Worm (Caenorhabditis elegans) whole organism, L1 larva: Measurements from ENCODE around the gene unc-10.

Source experiments
- C16A3.4 ChIP-seq: fragments of 150-350 bp; optimal IDR thresholded peaks from 2 replicates; lab custom pipeline; 2014; ENCODE audit warnings: missing biosample characterization, missing genetic modification characterization
- C34B4.2 ChIP-seq: sonication (generic microtip); optimal IDR thresholded peaks from 2 replicates; lab custom pipeline; 2017; ENCODE audit warnings: mild to moderate bottlenecking, missing genetic modification characterization, missing compliant biosample characterization
- F16B12.6 ChIP-seq: fragments of 150-350 bp; optimal IDR thresholded peaks from 2 replicates; lab custom pipeline; 2014; ENCODE audit warnings: missing biosample characterization, missing genetic modification characterization
- aha-1 ChIP-seq: fragments of 150-350 bp; optimal IDR thresholded peaks from 2 replicates; lab custom pipeline; 2014; ENCODE audit warnings: missing biosample characterization, missing genetic modification characterization
- alr-1 ChIP-seq: fragments of 200-800 bp; sonication (Bioruptor generic); optimal IDR thresholded peaks from 2 replicates; lab custom pipeline; 2018; ENCODE audit warnings: borderline replicate concordance, mild to moderate bottlenecking, missing genetic modification characterization, missing compliant biosample characterization
- aly-2 ChIP-seq: fragments of 150-350 bp; optimal IDR thresholded peaks from 2 replicates; lab custom pipeline; 2014; ENCODE audit warnings: missing biosample characterization, missing genetic modification characterization
- ama-1 ChIP-seq: fragments of 150-350 bp; optimal IDR thresholded peaks from 2 replicates; lab custom pipeline; 2014
- ceh-82 ChIP-seq, 3 experiments: fragments of 150-350 bp in 1 of 3; sonication (generic microtip) in 2 of 3; optimal IDR thresholded peaks; 2 replicates each; lab custom pipeline; 2014 to 2017; ENCODE audit warnings: missing biosample characterization in 3 of 3, missing genetic modification characterization in 3 of 3
- ces-1 ChIP-seq: fragments of 150-350 bp; optimal IDR thresholded peaks from 2 replicates; lab custom pipeline; 2014; ENCODE audit warnings: missing biosample characterization, missing genetic modification reagents, missing genetic modification characterization
- dpl-1 ChIP-seq, 3 experiments: fragments of 150-350 bp in 2 of 3; sonication (generic microtip) in 1 of 3; optimal IDR thresholded peaks; 2 replicates each; lab custom pipeline; 2014 to 2017; ENCODE audit warnings: missing biosample characterization in 3 of 3, missing genetic modification characterization in 3 of 3, missing genetic modification reagents in 3 of 3
- efl-3 ChIP-seq: fragments of 200-800 bp; sonication (Bioruptor generic); optimal IDR thresholded peaks from 2 replicates; lab custom pipeline; 2018; ENCODE audit warnings: mild to moderate bottlenecking, missing genetic modification characterization, missing compliant biosample characterization
- elt-2 ChIP-seq: sonication (generic microtip); optimal IDR thresholded peaks from 2 replicates; lab custom pipeline; 2016; ENCODE audit warnings: missing genetic modification characterization, mild to moderate bottlenecking, inconsistent platforms, missing compliant biosample characterization, missing genetic modification reagents
- elt-3 ChIP-seq, 6 experiments: fragments of 150-350 bp in 1 of 6; sonication (generic microtip); optimal IDR thresholded peaks; 2 replicates each; lab custom pipeline; 2017 to 2018; ENCODE audit warnings: missing biosample characterization in 6 of 6, missing genetic modification characterization in 6 of 6, inconsistent platforms in 1 of 6
- fkh-10 ChIP-seq: sonication (generic microtip); optimal IDR thresholded peaks from 2 replicates; lab custom pipeline; 2017; ENCODE audit warnings: missing biosample characterization, missing genetic modification reagents, missing genetic modification characterization
- fkh-4 ChIP-seq: sonication (generic microtip); optimal IDR thresholded peaks from 2 replicates; lab custom pipeline; 2016; ENCODE audit warnings: missing compliant biosample characterization, missing genetic modification characterization, borderline replicate concordance
- hpl-2 ChIP-seq: fragments of 150-350 bp; optimal IDR thresholded peaks from 2 replicates; lab custom pipeline; 2014; ENCODE audit warnings: missing biosample characterization, missing genetic modification reagents, missing genetic modification characterization
- jun-1 ChIP-seq: fragments of 150-350 bp; optimal IDR thresholded peaks from 2 replicates; lab custom pipeline; 2014; ENCODE audit warnings: missing biosample characterization, missing genetic modification reagents, missing genetic modification characterization
- lin-13 ChIP-seq: fragments of 150-350 bp; optimal IDR thresholded peaks from 2 replicates; lab custom pipeline; 2014; ENCODE audit warnings: missing biosample characterization, missing genetic modification reagents, missing genetic modification characterization
- lin-15B ChIP-seq: fragments of 150-350 bp; sonication (generic microtip); optimal IDR thresholded peaks from 3 replicates; lab custom pipeline; 2014; ENCODE audit warnings: missing biosample characterization, missing genetic modification characterization
- lin-35 ChIP-seq, 2 experiments: fragments of 150-350 bp; optimal IDR thresholded peaks; 2 replicates each; lab custom pipeline; 2014; ENCODE audit warnings: missing biosample characterization in 2 of 2, missing genetic modification characterization in 2 of 2, missing genetic modification reagents in 2 of 2
- lin-39 ChIP-seq: fragments of 150-350 bp; optimal IDR thresholded peaks from 2 replicates; lab custom pipeline; 2014; ENCODE audit warnings: missing biosample characterization, missing genetic modification reagents, missing genetic modification characterization
- lsy-2 ChIP-seq, 2 experiments: fragments of 150-350 bp; optimal IDR thresholded peaks; 2 replicates each; lab custom pipeline; 2014; ENCODE audit warnings: missing biosample characterization in 2 of 2, missing genetic modification characterization in 2 of 2
- mab-9 ChIP-seq: fragments of 200-800 bp; sonication (Bioruptor generic); IDR thresholded peaks from 2 replicates; pipeline ENCODE4 v1.3.6; 2022; ENCODE audit warnings: missing genetic modification reagents, missing genetic modification characterization, missing compliant biosample characterization
- mdl-1 ChIP-seq, 2 experiments: fragments of 150-350 bp; optimal IDR thresholded peaks; 2 replicates each; lab custom pipeline; 2014 to 2017; ENCODE audit warnings: missing biosample characterization in 2 of 2, missing genetic modification characterization in 2 of 2, inconsistent platforms in 1 of 2
- mep-1 ChIP-seq: fragments of 150-350 bp; optimal IDR thresholded peaks from 2 replicates; lab custom pipeline; 2014; ENCODE audit warnings: missing biosample characterization, missing genetic modification characterization
- nhr-19 ChIP-seq: fragments of 200-800 bp; sonication (Bioruptor generic); conservative IDR thresholded peaks from 2 replicates; pipeline ENCODE4 v1.3.6; 2022; ENCODE audit warnings: missing genetic modification characterization, missing compliant biosample characterization
- nhr-20 ChIP-seq: sonication (generic microtip); optimal IDR thresholded peaks from 2 replicates; lab custom pipeline; 2016; ENCODE audit warnings: mild to moderate bottlenecking, missing genetic modification characterization, missing compliant biosample characterization
- nhr-237 ChIP-seq: fragments of 150-350 bp; optimal IDR thresholded peaks from 2 replicates; lab custom pipeline; 2014; ENCODE audit warnings: missing biosample characterization, missing genetic modification characterization
- nhr-28 ChIP-seq: fragments of 150-350 bp; optimal IDR thresholded peaks from 2 replicates; lab custom pipeline; 2014; ENCODE audit warnings: missing biosample characterization, missing genetic modification characterization
- nhr-71 ChIP-seq: sonication (generic microtip); optimal IDR thresholded peaks from 2 replicates; lab custom pipeline; 2016; ENCODE audit warnings: mild to moderate bottlenecking, missing genetic modification characterization, moderate library complexity, missing compliant biosample characterization
- nhr-76 ChIP-seq: sonication (generic microtip); optimal IDR thresholded peaks from 2 replicates; lab custom pipeline; 2017; ENCODE audit warnings: missing biosample characterization, missing genetic modification characterization
- nhr-77 ChIP-seq: fragments of 150-350 bp; optimal IDR thresholded peaks from 2 replicates; lab custom pipeline; 2014; ENCODE audit warnings: missing biosample characterization, missing genetic modification characterization
- nhr-85 ChIP-seq: sonication (generic microtip); peaks from one replicate; lab custom pipeline; 2016; ENCODE audit warnings: missing genetic modification characterization, inconsistent platforms, missing compliant biosample characterization
- nhr-90 ChIP-seq: sonication (generic microtip); optimal IDR thresholded peaks from 2 replicates; lab custom pipeline; 2016; ENCODE audit warnings: mild to moderate bottlenecking, missing genetic modification characterization, missing compliant biosample characterization; ENCODE audit not compliant: poor library complexity
- pax-3 ChIP-seq: fragments of 200-800 bp; sonication (Bioruptor generic); optimal IDR thresholded peaks from 2 replicates; lab custom pipeline; 2018; ENCODE audit warnings: mild to moderate bottlenecking, missing genetic modification characterization, moderate library complexity, missing compliant biosample characterization
- pqm-1 ChIP-seq: sonication (generic microtip); optimal IDR thresholded peaks from 3 replicates; lab custom pipeline; 2017; ENCODE audit warnings: missing biosample characterization, missing genetic modification characterization
- rnt-1 ChIP-seq: sonication (generic microtip); optimal IDR thresholded peaks from 2 replicates; lab custom pipeline; 2016; ENCODE audit warnings: mild to moderate bottlenecking, missing genetic modification characterization, moderate library complexity, missing compliant biosample characterization
- snu-23 ChIP-seq: sonication (generic microtip); optimal IDR thresholded peaks from 2 replicates; lab custom pipeline; 2016; ENCODE audit warnings: missing genetic modification characterization, missing compliant biosample characterization
- sox-4 ChIP-seq: sonication (generic microtip); optimal IDR thresholded peaks from 2 replicates; lab custom pipeline; 2016; ENCODE audit warnings: missing genetic modification characterization, missing compliant biosample characterization
- swsn-7 ChIP-seq: sonication (generic microtip); optimal IDR thresholded peaks from 2 replicates; lab custom pipeline; 2016; ENCODE audit warnings: missing genetic modification characterization, missing compliant biosample characterization
- tbx-2 ChIP-seq: sonication (generic microtip); optimal IDR thresholded peaks from 2 replicates; lab custom pipeline; 2016; ENCODE audit warnings: missing genetic modification characterization, missing compliant biosample characterization
- unc-130 ChIP-seq: fragments of 150-350 bp; optimal IDR thresholded peaks from 2 replicates; lab custom pipeline; 2017; ENCODE audit warnings: missing biosample characterization, missing genetic modification characterization, inconsistent platforms
- unc-30 ChIP-seq: sonication (generic microtip); optimal IDR thresholded peaks from 2 replicates; lab custom pipeline; 2017; ENCODE audit warnings: missing biosample characterization, missing genetic modification characterization
- vab-15 ChIP-seq: sonication (generic microtip); optimal IDR thresholded peaks from 2 replicates; lab custom pipeline; 2017; ENCODE audit warnings: missing genotype, mild to moderate bottlenecking, missing genetic modification characterization, missing compliant biosample characterization
- zip-4 ChIP-seq: fragments of 200-800 bp; sonication (Bioruptor generic); optimal IDR thresholded peaks from 2 replicates; lab custom pipeline; 2018; ENCODE audit warnings: mild to moderate bottlenecking, missing genetic modification characterization, moderate library complexity, missing compliant biosample characterization

The unc-10 gene

DNA sequence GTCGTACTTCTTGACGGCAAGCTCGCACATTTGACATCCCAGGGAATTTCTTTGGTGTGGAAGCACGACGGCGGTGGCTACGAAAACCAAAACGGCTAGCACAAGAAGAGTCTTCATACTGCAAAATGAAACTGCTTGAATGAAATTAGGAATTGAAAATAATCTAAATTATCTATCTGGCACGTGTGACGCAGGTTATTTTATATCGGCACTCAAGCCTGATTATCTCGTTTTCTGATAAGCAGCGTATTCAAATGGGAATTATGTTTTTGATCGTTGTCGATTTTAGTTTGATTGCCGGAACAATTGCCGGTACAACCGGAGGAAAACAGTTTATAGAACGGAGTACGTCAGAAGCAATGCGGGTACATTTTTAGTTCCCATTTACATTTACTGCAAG, 38.5 kb upstream of the unc-10 start, which contains the start of gene spp-4:
TSS of gene spp-4 (minus strand) at position 118 of the 400 bp plus-strand sequence.
- TF ChIP-seq nhr-19 (GFP tag; lab: Robert Waterston, UW) (no peak), elt-2 (peak; percentile 72)

DNA sequence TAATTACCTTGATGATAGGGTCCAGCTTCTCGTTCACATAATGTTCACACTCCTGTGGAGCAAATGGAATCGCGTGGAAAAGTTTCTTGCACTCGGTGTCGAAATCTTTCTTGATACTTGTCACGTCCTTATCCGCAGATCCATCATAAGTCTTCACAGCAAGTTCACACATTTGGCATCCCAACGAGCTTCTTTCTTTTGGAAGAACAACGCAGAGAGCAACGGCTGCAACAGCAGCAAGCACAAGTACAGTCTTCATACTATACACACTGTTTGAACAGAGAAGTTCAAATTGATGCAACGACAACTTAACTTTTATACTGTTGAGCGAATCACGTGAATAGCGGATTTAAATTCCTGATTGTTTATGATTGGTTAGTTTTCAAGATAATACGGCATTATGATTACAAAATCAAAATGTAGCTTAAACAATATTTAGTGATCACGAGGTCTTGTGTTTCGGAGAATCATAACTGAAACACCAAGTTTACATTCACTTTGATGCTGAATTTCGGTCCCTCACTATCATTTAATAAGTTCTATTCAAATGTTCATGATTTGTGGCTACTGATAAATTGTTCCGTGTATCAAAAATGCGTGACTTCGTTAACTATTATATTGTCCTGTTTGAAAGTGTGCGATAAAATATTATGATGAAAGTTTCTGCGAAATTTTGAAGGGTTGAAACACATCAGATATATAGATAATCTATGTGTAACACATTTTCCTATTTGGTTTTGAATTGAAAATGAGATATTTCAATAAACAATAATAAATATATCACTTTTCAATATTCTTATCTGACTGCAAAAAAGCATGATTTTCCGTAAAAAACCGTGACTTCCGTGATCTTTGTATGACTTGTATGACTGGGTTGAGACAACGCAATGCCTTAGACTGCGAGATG, 36.6 kb upstream of the unc-10 start, which contains the start of the genes spp-2 and spp-6:
TSS of gene spp-2 (minus strand) at position 334 of the 907 bp plus-strand sequence.
TSS of gene spp-6 (plus strand) at position 857 of the 907 bp plus-strand sequence.
- TF ChIP-seq nhr-237 (tag; lab: Kevin White, UChicago) (no peak), swsn-7 (no peak), jun-1 (tag; lab: Kevin White, UChicago) (peak; percentile 18), nhr-71 (tag; lab: Kevin White, UChicago) (peak; percentile 29), ama-1 (lab: Kevin White, UChicago) (peak; percentile 52), aly-2 (tag; lab: Kevin White, UChicago) (no peak), elt-2 (peak; percentile 85), lin-35 (GFP tag; optimal IDR thresholded peaks at IDR 0.05; lab: Kevin White, UChicago) (peak in 1 of 2 experiments; percentile 36), pqm-1 (tag; lab: Kevin White, UChicago) (peak; percentile 39)

DNA sequence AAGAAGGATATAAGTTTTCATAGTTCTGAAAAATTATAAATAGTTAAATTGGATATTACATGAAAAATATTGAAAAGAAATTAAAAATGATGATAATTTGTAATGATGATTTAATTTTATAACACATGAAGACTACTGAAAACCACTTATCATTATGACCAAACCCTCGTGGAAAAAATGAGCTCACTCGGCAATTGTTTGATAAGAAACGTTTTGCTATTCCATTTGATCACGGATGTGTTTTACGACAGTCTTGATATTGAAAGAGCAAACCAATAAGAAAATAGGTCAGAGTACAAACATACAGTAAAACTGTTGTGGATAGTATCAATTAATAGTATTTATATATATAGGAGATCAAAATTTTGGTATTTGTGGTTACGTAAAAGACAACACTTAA, 35.2 kb upstream of the unc-10 start, which contains the start of gene spp-3:
TSS of gene spp-3 (minus strand) at position 25 of the 400 bp plus-strand sequence.
- peak; percentile 17 for TF ChIP-seq nhr-20 (tag; lab: Kevin White, UChicago)
- peak in 1 of 2 experiments; percentile 41 for TF ChIP-seq lin-35 (GFP tag; optimal IDR thresholded peaks at IDR 0.05; lab: Kevin White, UChicago)
- TF ChIP-seq zip-4 (GFP tag; lab: Kevin White, UChicago): no peak
- no peak for TF ChIP-seq lin-13 (GFP tag; lab: Kevin White, UChicago)
- peak; percentile 20 for TF ChIP-seq pqm-1 (tag; lab: Kevin White, UChicago)
- no peak for TF ChIP-seq rnt-1
- no peak for TF ChIP-seq ces-1 (GFP tag; lab: Kevin White, UChicago)
- TF ChIP-seq snu-23 (GFP tag; lab: Kevin White, UChicago): no peak
- no peak for TF ChIP-seq vab-15 (tag; lab: Kevin White, UChicago)
- peak; percentile 8 for TF ChIP-seq nhr-90 (tag; lab: Kevin White, UChicago)
- TF ChIP-seq efl-3 (GFP tag; lab: Kevin White, UChicago): no peak
- no peak for TF ChIP-seq unc-30 (tag; lab: Kevin White, UChicago)
- no peak for TF ChIP-seq ama-1 (lab: Kevin White, UChicago)
- TF ChIP-seq alr-1 (tag; lab: Kevin White, UChicago): no peak
- TF ChIP-seq nhr-28 (tag; lab: Kevin White, UChicago): no peak
- no peak for TF ChIP-seq ceh-82 (tag; optimal IDR thresholded peaks at IDR 0.05; lab: Kevin White, UChicago)
- no peak for TF ChIP-seq nhr-85 (tag; lab: Kevin White, UChicago)
- peak; percentile 93 for TF ChIP-seq elt-2
- no peak for TF ChIP-seq nhr-19 (GFP tag; lab: Robert Waterston, UW)
- TF ChIP-seq sox-4: no peak
- no peak for TF ChIP-seq hpl-2 (GFP tag; lab: Kevin White, UChicago)
- no peak for TF ChIP-seq tbx-2
- no peak for TF ChIP-seq lin-15B (tag; lab: Kevin White, UChicago)
- TF ChIP-seq lin-39 (tag; lab: Kevin White, UChicago): no peak
- no peak for TF ChIP-seq C34B4.2 (tag; lab: Kevin White, UChicago)
- TF ChIP-seq nhr-76 (tag; lab: Kevin White, UChicago): no peak
- TF ChIP-seq lsy-2 (tag; optimal IDR thresholded peaks at IDR 0.05; lab: Kevin White, UChicago): peak in 1 of 2 experiments; percentile 39
- no peak for TF ChIP-seq aha-1 (tag; lab: Kevin White, UChicago)
- no peak for TF ChIP-seq C16A3.4 (tag; lab: Kevin White, UChicago)
- TF ChIP-seq mep-1 (tag; lab: Kevin White, UChicago): no peak
- no peak for TF ChIP-seq pax-3 (tag; lab: Kevin White, UChicago)
- TF ChIP-seq nhr-71 (tag; lab: Kevin White, UChicago): no peak
- TF ChIP-seq fkh-10 (GFP tag; lab: Kevin White, UChicago): no peak
- no peak for TF ChIP-seq fkh-4
- TF ChIP-seq aly-2 (tag; lab: Kevin White, UChicago): no peak
- TF ChIP-seq unc-130: no peak
- no peak for TF ChIP-seq mab-9 (GFP tag; lab: Robert Waterston, UW)
- TF ChIP-seq nhr-77: no peak
- no peak for TF ChIP-seq elt-3 (tag; optimal IDR thresholded peaks at IDR 0.05; lab: Kevin White, UChicago)
- TF ChIP-seq F16B12.6 (tag; lab: Kevin White, UChicago): no peak
- TF ChIP-seq dpl-1 (GFP tag; optimal IDR thresholded peaks at IDR 0.05; lab: Kevin White, UChicago): no peak
- no peak for TF ChIP-seq mdl-1 (tag; optimal IDR thresholded peaks at IDR 0.05; lab: Kevin White, UChicago)
